Fruit fly (Drosophila melanogaster): Measurements from ENCODE around the gene primo-2.

DNA sequence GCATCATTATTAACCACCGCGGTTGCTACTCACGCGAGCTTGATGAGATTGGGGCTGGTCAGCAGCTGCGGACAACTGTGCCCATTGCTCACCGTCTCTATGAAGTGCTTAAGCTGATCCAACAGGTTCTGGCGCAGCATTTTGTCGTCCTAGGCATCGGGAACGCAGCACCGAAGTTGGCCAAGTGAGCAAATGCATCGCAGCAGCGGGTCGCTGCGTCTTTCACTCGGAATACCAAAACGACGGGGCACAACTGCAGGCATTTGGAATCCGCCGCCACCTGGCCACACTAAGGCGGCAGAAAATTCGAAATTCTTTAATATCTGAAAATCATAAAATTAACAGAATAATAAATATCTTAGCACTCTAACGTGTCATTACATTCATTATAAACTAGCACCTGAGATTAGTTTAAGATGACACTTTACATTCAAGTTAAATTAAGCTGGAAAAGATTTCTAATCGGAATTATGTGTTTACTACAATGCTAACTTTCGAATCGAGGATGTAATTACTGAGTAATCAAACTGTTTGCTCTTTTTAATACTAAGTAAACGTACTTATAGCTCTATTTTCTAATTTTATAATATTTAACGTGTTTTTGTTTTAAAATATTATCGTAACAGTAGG, 28.5 kb downstream of the primo-2 start:
- TF ChIP-seq CG7839 (tag; optimal IDR thresholded peaks at IDR 0.05) (no peak), oc (tag; optimal IDR thresholded peaks at IDR 0.05) (no peak)

Measured in whole organism, embryonic.